Fruit fly (Drosophila melanogaster): Measurements from ENCODE around the gene hth.

The hth gene

dm6 chr3R:10537108-10537814 lies 102.1 kb downstream of the hth start (continued):
- TF ChIP-seq CG12219 (GFP tag; optimal IDR thresholded peaks at IDR 0.05): peak; percentile 48
- TF ChIP-seq CG11247 (GFP tag; IDR thresholded peaks at IDR 0.05): no peak
- TF ChIP-seq ara (GFP tag; IDR thresholded peaks at IDR 0.05): peak; percentile 59; the same call in 1 of the 2 replicates
- peak; percentile 94 for TF ChIP-seq gem (tag; optimal IDR thresholded peaks at IDR 0.05)
- TF ChIP-seq pita (GFP tag; optimal IDR thresholded peaks at IDR 0.05): no peak
- peak; percentile 96 for TF ChIP-seq CG2712 (tag; optimal IDR thresholded peaks at IDR 0.05)
- peak; percentile 80 for TF ChIP-seq CG9437 (GFP tag; optimal IDR thresholded peaks at IDR 0.05)
- TF ChIP-seq Hr78 (GFP tag; optimal IDR thresholded peaks at IDR 0.05): peak in 1 of 2 experiments; percentile 80
- peak in 1 of 2 experiments; percentile 5 for TF ChIP-seq crp (GFP tag; optimal IDR thresholded peaks at IDR 0.05)
- TF ChIP-seq CG14965 (GFP tag; optimal IDR thresholded peaks at IDR 0.05; ENCODE audit: borderline replicate concordance): no peak
- TF ChIP-seq cg (GFP tag; optimal IDR thresholded peaks at IDR 0.05): peak; percentile 58
- no peak for TF ChIP-seq CG7745 (tag; optimal IDR thresholded peaks at IDR 0.05)
- TF ChIP-seq CG17361 (GFP tag; IDR thresholded peaks at IDR 0.05): peak; percentile 94
- no peak for TF ChIP-seq bowl (GFP tag; IDR thresholded peaks at IDR 0.05)
- TF ChIP-seq h (optimal IDR thresholded peaks at IDR 0.05): no peak
- TF ChIP-seq Camta (GFP tag; optimal IDR thresholded peaks at IDR 0.05): no peak
- TF ChIP-seq lab (GFP tag; optimal IDR thresholded peaks at IDR 0.05): peak; percentile 74
- no peak; the same call in 2 of the 3 replicates for TF ChIP-seq CG6791 (GFP tag; IDR thresholded peaks at IDR 0.05; ENCODE audit: partially characterized antibody)
- peak; percentile 75 for TF ChIP-seq row (GFP tag; IDR thresholded peaks at IDR 0.05)
- TF ChIP-seq lola (GFP tag; optimal IDR thresholded peaks at IDR 0.05): peak in 1 of 3 experiments; percentile 91
- TF ChIP-seq CG3838 (GFP tag; optimal IDR thresholded peaks at IDR 0.05): no peak
- TF ChIP-seq CG7271 (tag; optimal IDR thresholded peaks at IDR 0.05): no peak
- peak; percentile 44; the same call in 1 of the 2 replicates for TF ChIP-seq CG43689 (GFP tag; IDR thresholded peaks at IDR 0.05)
- TF ChIP-seq az2 (GFP tag; optimal IDR thresholded peaks at IDR 0.05): peak; percentile 74
- peak; percentile 27 for TF ChIP-seq CG13123 (GFP tag; optimal IDR thresholded peaks at IDR 0.05)
- TF ChIP-seq tx (GFP tag; optimal IDR thresholded peaks at IDR 0.05): no peak
- peak; percentile 86 for TF ChIP-seq unpg (GFP tag; optimal IDR thresholded peaks at IDR 0.05)
- peak; percentile 4 for TF ChIP-seq stwl (tag; optimal IDR thresholded peaks at IDR 0.05)
- peak; percentile 54; the same call in 1 of the 2 replicates for TF ChIP-seq sob (GFP tag; IDR thresholded peaks at IDR 0.05)
- no peak for TF ChIP-seq eyg (GFP tag; optimal IDR thresholded peaks at IDR 0.05)
- peak; percentile 34 for TF ChIP-seq pnt (GFP tag; optimal IDR thresholded peaks at IDR 0.05)
- peak; percentile 38; the same call in 1 of the 3 replicates for TF ChIP-seq CG14050 (GFP tag; IDR thresholded peaks at IDR 0.05)
- TF ChIP-seq CG14667 (GFP tag; IDR thresholded peaks at IDR 0.05): peak; percentile 26; the same call in 1 of the 2 replicates
- no peak for TF ChIP-seq BEAF-32 (GFP tag; optimal IDR thresholded peaks at IDR 0.05)
- TF ChIP-seq lmd (GFP tag; IDR thresholded peaks at IDR 0.05): peak; percentile 73
- peak; percentile 73 for TF ChIP-seq CG33557 (GFP tag; optimal IDR thresholded peaks at IDR 0.05)
- TF ChIP-seq psq (GFP tag; optimal IDR thresholded peaks at IDR 0.05): no peak
- peak; percentile 29 for TF ChIP-seq kah (GFP tag; optimal IDR thresholded peaks at IDR 0.05)
- peak in 1 of 2 experiments; percentile 68 for TF ChIP-seq dpn (GFP tag; optimal IDR thresholded peaks at IDR 0.05)
- TF ChIP-seq Fer3 (tag; optimal IDR thresholded peaks at IDR 0.05): peak; percentile 71
- TF ChIP-seq sc (optimal IDR thresholded peaks at IDR 0.05): no peak
- peak; percentile 68 for TF ChIP-seq sc (GFP tag; optimal IDR thresholded peaks at IDR 0.05)
- no peak for TF ChIP-seq Bteb2 (GFP tag; optimal IDR thresholded peaks at IDR 0.05)
- peak; percentile 37; the same call in 1 of the 2 replicates for TF ChIP-seq danr (GFP tag; IDR thresholded peaks at IDR 0.05)
- peak; percentile 23 for TF ChIP-seq lilli (GFP tag; optimal IDR thresholded peaks at IDR 0.05)
- TF ChIP-seq CG9215 (GFP tag; IDR thresholded peaks at IDR 0.05): peak; percentile 20; the same call in 1 of the 2 replicates
- peak; percentile 43; the same call in 1 of the 2 replicates for TF ChIP-seq CG14441 (GFP tag; IDR thresholded peaks at IDR 0.05)
- peak; percentile 69 for TF ChIP-seq sisA (GFP tag; IDR thresholded peaks at IDR 0.05)

Data from whole organism, embryonic.